Worm (Caenorhabditis elegans) whole organism, L4 larva: ENCODE measurements around the gene ceh-36.

Experiments
- D1046.2 ChIP-seq: fragments of 200-800 bp; sonication (Bioruptor generic); IDR thresholded peaks from 2 replicates; pipeline ENCODE4 v1.3.6; 2022; ENCODE audit warnings: missing genetic modification characterization, missing compliant biosample characterization
- F10B5.3 ChIP-seq: sonication (generic microtip); optimal IDR thresholded peaks from 2 replicates; lab custom pipeline; 2016; ENCODE audit warnings: mild to moderate bottlenecking, missing genetic modification characterization, missing compliant biosample characterization
- F26F4.8 ChIP-seq: fragments of 200-800 bp; sonication (Bioruptor generic); conservative IDR thresholded peaks from 2 replicates; pipeline ENCODE4 v1.3.6; 2022; ENCODE audit warnings: missing genetic modification characterization, missing compliant biosample characterization
- F37D6.2 ChIP-seq: sonication (generic microtip); optimal IDR thresholded peaks from 2 replicates; lab custom pipeline; 2016; ENCODE audit warnings: mild to moderate bottlenecking, missing genetic modification characterization, missing compliant biosample characterization
- F44E2.7 ChIP-seq: fragments of 200-800 bp; sonication (Bioruptor generic); IDR thresholded peaks from 2 replicates; pipeline ENCODE4 v2.1.2; 2022; ENCODE audit warnings: missing genetic modification characterization, missing compliant biosample characterization
- R02D3.7 ChIP-seq: fragments of 150-350 bp; sonication (generic microtip); optimal IDR thresholded peaks from 3 replicates; lab custom pipeline; 2014; ENCODE audit warnings: missing biosample characterization, missing genetic modification characterization
- T20F7.1 ChIP-seq: fragments of 200-800 bp; sonication (Bioruptor generic); optimal IDR thresholded peaks from 2 replicates; lab custom pipeline; 2018; ENCODE audit warnings: mild to moderate bottlenecking, missing genetic modification characterization, missing compliant biosample characterization
- T26A8.4 ChIP-seq: fragments of 200-800 bp; sonication (Bioruptor generic); IDR thresholded peaks from 2 replicates; pipeline ENCODE4 v1.3.6; 2022; ENCODE audit warnings: missing genetic modification characterization, missing compliant biosample characterization
- Y5F2A.4 ChIP-seq: fragments of 200-800 bp; sonication (Bioruptor generic); optimal IDR thresholded peaks from 2 replicates; lab custom pipeline; 2018; ENCODE audit warnings: mild to moderate bottlenecking, missing genetic modification characterization, missing compliant biosample characterization
- ZK546.5 ChIP-seq, 2 experiments: sonication (generic microtip); optimal IDR thresholded peaks; 2 replicates each; lab custom pipeline; 2017; ENCODE audit warnings: missing biosample characterization in 2 of 2, missing genetic modification characterization in 2 of 2
- arid-1 ChIP-seq: fragments of 200-800 bp; sonication (Bioruptor generic); conservative IDR thresholded peaks from 2 replicates; pipeline ENCODE4 v1.3.6; 2022; ENCODE audit warnings: missing genetic modification reagents, missing genetic modification characterization, missing compliant biosample characterization
- ceh-28 ChIP-seq: fragments of 150-350 bp; optimal IDR thresholded peaks from 2 replicates; lab custom pipeline; 2014; ENCODE audit warnings: missing biosample characterization, missing genetic modification reagents, missing genetic modification characterization
- ceh-44 ChIP-seq: fragments of 200-800 bp; sonication (Bioruptor generic); IDR thresholded peaks from 2 replicates; pipeline ENCODE4 v1.3.6; 2022; ENCODE audit warnings: missing genetic modification reagents, missing genetic modification characterization, missing compliant biosample characterization
- ceh-82 ChIP-seq: sonication (generic microtip); optimal IDR thresholded peaks from 2 replicates; lab custom pipeline; 2017; ENCODE audit warnings: missing biosample characterization, missing genetic modification characterization
- daf-16 ChIP-seq, 3 experiments: sonication (generic microtip); optimal IDR thresholded peaks; 2 replicates each; lab custom pipeline; 2016 to 2017; ENCODE audit warnings: missing genetic modification characterization in 3 of 3, missing genetic modification reagents in 3 of 3, mild to moderate bottlenecking in 2 of 3, missing compliant biosample characterization in 2 of 3, missing biosample characterization in 1 of 3, moderate library complexity in 1 of 3
- dmd-6 ChIP-seq: fragments of 200-800 bp; sonication (Bioruptor generic); IDR thresholded peaks from 2 replicates; pipeline ENCODE4 v1.3.6; 2022; ENCODE audit warnings: missing genetic modification reagents, missing genetic modification characterization, missing compliant biosample characterization
- dmd-8 ChIP-seq: fragments of 200-800 bp; sonication (Bioruptor generic); IDR thresholded peaks from 2 replicates; pipeline ENCODE4 v1.3.6; 2022; ENCODE audit warnings: missing genetic modification characterization, missing compliant biosample characterization
- dpl-1 ChIP-seq: fragments of 150-350 bp; optimal IDR thresholded peaks from 2 replicates; lab custom pipeline; 2014; ENCODE audit warnings: missing biosample characterization, missing genetic modification reagents, missing genetic modification characterization
- duxl-1 ChIP-seq: sonication (generic microtip); optimal IDR thresholded peaks from 2 replicates; lab custom pipeline; 2016; ENCODE audit warnings: mild to moderate bottlenecking, missing genetic modification characterization, moderate library complexity, missing compliant biosample characterization; ENCODE audit not compliant: poor library complexity
- dve-1 ChIP-seq: sonication (generic microtip); optimal IDR thresholded peaks from 2 replicates; lab custom pipeline; 2017; ENCODE audit warnings: antibody characterized with exemption, mild to moderate bottlenecking, missing genetic modification characterization, missing compliant biosample characterization; ENCODE audit not compliant: insufficient read depth
- egl-43 ChIP-seq: fragments of 200-800 bp; sonication (Bioruptor generic); IDR thresholded peaks from 2 replicates; pipeline ENCODE4 v1.3.6; 2022; ENCODE audit warnings: missing genetic modification reagents, missing genetic modification characterization, missing compliant biosample characterization
- fos-1 ChIP-seq: fragments of 150-350 bp; optimal IDR thresholded peaks from 2 replicates; lab custom pipeline; 2014; ENCODE audit warnings: missing biosample characterization, missing genetic modification characterization
- jun-1 ChIP-seq: fragments of 150-350 bp; optimal IDR thresholded peaks from 2 replicates; lab custom pipeline; 2014; ENCODE audit warnings: missing biosample characterization, missing genetic modification reagents, missing genetic modification characterization
- lin-1 ChIP-seq: fragments of 200-800 bp; sonication (Bioruptor generic); IDR thresholded peaks from 2 replicates; pipeline ENCODE4 v1.3.6; 2022; ENCODE audit warnings: missing genetic modification reagents, missing genetic modification characterization, missing compliant biosample characterization
- lin-13 ChIP-seq: fragments of 150-350 bp; optimal IDR thresholded peaks from 2 replicates; lab custom pipeline; 2014; ENCODE audit warnings: missing biosample characterization, missing genetic modification reagents, missing genetic modification characterization
- lin-38 ChIP-seq: fragments of 200-800 bp; sonication (Bioruptor generic); IDR thresholded peaks from 2 replicates; pipeline ENCODE4 v1.3.6; 2022; ENCODE audit warnings: missing genetic modification reagents, missing genetic modification characterization, missing compliant biosample characterization
- lsy-2 ChIP-seq, 2 experiments: fragments of 150-350 bp in 1 of 2; sonication (generic microtip) in 1 of 2; optimal IDR thresholded peaks; 2 replicates each; lab custom pipeline; 2014 to 2017; ENCODE audit warnings: missing biosample characterization in 2 of 2, missing genetic modification characterization in 2 of 2
- madf-9 ChIP-seq: fragments of 200-800 bp; sonication (Bioruptor generic); conservative IDR thresholded peaks from 2 replicates; pipeline ENCODE4 v1.3.6; 2022; ENCODE audit warnings: missing genetic modification reagents, missing genetic modification characterization, missing compliant biosample characterization
- mes-2 ChIP-seq: sonication (generic microtip); optimal IDR thresholded peaks from 2 replicates; lab custom pipeline; 2016; ENCODE audit warnings: missing genotype, mild to moderate bottlenecking, missing genetic modification characterization, missing compliant biosample characterization; ENCODE audit not compliant: poor library complexity, severe bottlenecking
- nhr-102 ChIP-seq: sonication (generic microtip); optimal IDR thresholded peaks from 2 replicates; lab custom pipeline; 2016; ENCODE audit warnings: mild to moderate bottlenecking, missing genetic modification characterization, moderate library complexity, missing compliant biosample characterization
- nhr-111 ChIP-seq: fragments of 200-800 bp; sonication (Bioruptor generic); optimal IDR thresholded peaks from 2 replicates; lab custom pipeline; 2018; ENCODE audit warnings: mild to moderate bottlenecking, missing genetic modification characterization, missing compliant biosample characterization
- nhr-28 ChIP-seq: fragments of 150-350 bp; optimal IDR thresholded peaks from 2 replicates; lab custom pipeline; 2014; ENCODE audit warnings: missing biosample characterization, missing genetic modification characterization
- nhr-41 ChIP-seq: fragments of 200-800 bp; sonication (Bioruptor generic); IDR thresholded peaks from 2 replicates; pipeline ENCODE4 v1.3.6; 2022; ENCODE audit warnings: missing genetic modification reagents, missing genetic modification characterization, missing compliant biosample characterization
- nhr-76 ChIP-seq: fragments of 150-350 bp; optimal IDR thresholded peaks from 2 replicates; lab custom pipeline; 2014; ENCODE audit warnings: missing biosample characterization, missing genetic modification characterization
- nhr-77 ChIP-seq: fragments of 150-350 bp; optimal IDR thresholded peaks from 2 replicates; lab custom pipeline; 2014; ENCODE audit warnings: missing biosample characterization, missing genetic modification characterization
- php-3 ChIP-seq: fragments of 200-800 bp; sonication (Bioruptor generic); IDR thresholded peaks from 2 replicates; pipeline ENCODE4 v1.3.6; 2022; ENCODE audit warnings: missing genetic modification reagents, missing genetic modification characterization, missing compliant biosample characterization
- pqm-1 ChIP-seq: sonication (generic microtip); optimal IDR thresholded peaks from 2 replicates; lab custom pipeline; 2017; ENCODE audit warnings: missing biosample characterization, missing genetic modification characterization
- rbr-2 ChIP-seq: sonication (generic microtip); optimal IDR thresholded peaks from 2 replicates; lab custom pipeline; 2016; ENCODE audit warnings: missing genotype, missing genetic modification characterization, missing compliant biosample characterization
- saeg-2 ChIP-seq: fragments of 200-800 bp; sonication (Bioruptor generic); IDR thresholded peaks from 2 replicates; pipeline ENCODE4 v1.3.6; 2022; ENCODE audit warnings: missing genetic modification reagents, missing genetic modification characterization, missing compliant biosample characterization
- set-16 ChIP-seq: fragments of 200-800 bp; sonication (Bioruptor generic); IDR thresholded peaks from 2 replicates; pipeline ENCODE4 v1.3.6; 2022; ENCODE audit warnings: missing genetic modification reagents, missing genetic modification characterization, missing compliant biosample characterization
- skn-1 ChIP-seq: fragments of 150-350 bp; optimal IDR thresholded peaks from 2 replicates; lab custom pipeline; 2014; ENCODE audit warnings: missing biosample characterization, missing genetic modification characterization
- snpc-4 ChIP-seq: fragments of 150-350 bp; optimal IDR thresholded peaks from 2 replicates; lab custom pipeline; 2014; ENCODE audit warnings: missing biosample characterization, missing genetic modification characterization
- spr-1 ChIP-seq: sonication (generic microtip); optimal IDR thresholded peaks from 2 replicates; lab custom pipeline; 2016; ENCODE audit warnings: mild to moderate bottlenecking, missing genetic modification characterization, missing compliant biosample characterization
- tra-1 ChIP-seq: fragments of 200-800 bp; sonication (Bioruptor generic); IDR thresholded peaks from 2 replicates; pipeline ENCODE4 v1.3.6; 2022; ENCODE audit warnings: missing genetic modification reagents, missing genetic modification characterization, missing compliant biosample characterization
- unc-39 ChIP-seq: sonication (generic microtip); optimal IDR thresholded peaks from 2 replicates; lab custom pipeline; 2017; ENCODE audit warnings: missing biosample characterization, missing genetic modification characterization
- vab-7 ChIP-seq: fragments of 200-800 bp; sonication (Bioruptor generic); IDR thresholded peaks from 2 replicates; pipeline ENCODE4 v1.3.6; 2022; ENCODE audit warnings: missing genetic modification reagents, missing genetic modification characterization, missing compliant biosample characterization
- zfp-2 ChIP-seq: sonication (generic microtip); optimal IDR thresholded peaks from 2 replicates; lab custom pipeline; 2016; ENCODE audit warnings: mild to moderate bottlenecking, missing genetic modification characterization, missing compliant biosample characterization
- zfp-3 ChIP-seq: fragments of 200-800 bp; sonication (Bioruptor generic); conservative IDR thresholded peaks from 2 replicates; pipeline ENCODE4 v1.3.6; 2022; ENCODE audit warnings: missing genetic modification reagents, missing genetic modification characterization, missing compliant biosample characterization
- zip-11 ChIP-seq: fragments of 200-800 bp; sonication (Bioruptor generic); IDR thresholded peaks from 2 replicates; pipeline ENCODE4 v1.3.6; 2022; ENCODE audit warnings: missing genetic modification characterization, missing compliant biosample characterization
- zip-2 ChIP-seq: fragments of 150-350 bp; optimal IDR thresholded peaks from 2 replicates; lab custom pipeline; 2014; ENCODE audit warnings: missing biosample characterization, missing genetic modification characterization
- ztf-11 ChIP-seq: fragments of 150-350 bp; optimal IDR thresholded peaks from 2 replicates; lab custom pipeline; 2014; ENCODE audit warnings: missing biosample characterization, missing genetic modification characterization

ceh-36 gene

ce11 chrX:14134883-14135282 lies 51.5 kb downstream of the ceh-36 start:
- TF ChIP-seq ztf-11 (tag; lab: Kevin White, UChicago) (no peak), snpc-4 (tag; lab: Kevin White, UChicago) (no peak), zip-2 (tag; lab: Kevin White, UChicago) (no peak), ceh-28 (tag; lab: Kevin White, UChicago) (no peak), ZK546.5 (tag; optimal IDR thresholded peaks at IDR 0.05; lab: Kevin White, UChicago) (no peak), dmd-6 (peak; percentile 39), nhr-41 (GFP tag; lab: Robert Waterston, UW) (no peak), zfp-2 (tag; lab: Kevin White, UChicago) (no peak), unc-39 (no peak), D1046.2 (GFP tag; lab: Robert Waterston, UW) (0 out of 2 replicates have a peak, but pooled peaks have one; percentile 10), set-16 (GFP tag; lab: Robert Waterston, UW) (no peak), zip-11 (GFP tag; lab: Robert Waterston, UW) (no peak), daf-16 (GFP tag; optimal IDR thresholded peaks at IDR 0.05; lab: Kevin White, UChicago) (peak in 1 of 2 experiments; percentile 29), daf-16 (tag; optimal IDR thresholded peaks at IDR 0.05; lab: Kevin White, UChicago) (peak; percentile 51), lsy-2 (tag; optimal IDR thresholded peaks at IDR 0.05; lab: Kevin White, UChicago) (no peak), dpl-1 (GFP tag; lab: Kevin White, UChicago) (no peak), T26A8.4 (peak; percentile 47; the same call in 1 of the 2 replicates), F26F4.8 (GFP tag; lab: Robert Waterston, UW) (no peak), egl-43 (GFP tag; lab: Robert Waterston, UW) (peak; percentile 71; the same call in 1 of the 2 replicates), php-3 (GFP tag; lab: Robert Waterston, UW) (no peak), nhr-77 (tag; lab: Kevin White, UChicago) (no peak), F37D6.2 (tag; lab: Kevin White, UChicago) (no peak), mes-2 (peak; percentile 54), F44E2.7 (no peak), skn-1 (tag; lab: Kevin White, UChicago) (no peak), fos-1 (tag; lab: Kevin White, UChicago) (no peak), spr-1 (tag; lab: Kevin White, UChicago) (no peak), nhr-28 (tag; lab: Kevin White, UChicago) (no peak), lin-38 (GFP tag; lab: Robert Waterston, UW) (peak; percentile 60), ceh-82 (no peak), T20F7.1 (no peak), saeg-2 (GFP tag; lab: Robert Waterston, UW) (no peak), madf-9 (GFP tag; lab: Robert Waterston, UW) (no peak), dve-1 (tag; lab: Kevin White, UChicago) (peak; percentile 49), pqm-1 (tag; lab: Kevin White, UChicago) (no peak), jun-1 (no peak), arid-1 (0 out of 2 replicates have a peak, but pooled peaks have one; percentile 31), lin-13 (GFP tag; lab: Kevin White, UChicago) (no peak), lin-1 (GFP tag; lab: Robert Waterston, UW) (peak; percentile 74; the same call in 1 of the 2 replicates), F10B5.3 (no peak), zfp-3 (no peak), vab-7 (GFP tag; lab: Robert Waterston, UW) (peak; percentile 68; the same call in 1 of the 2 replicates), rbr-2 (no peak), nhr-102 (tag; lab: Kevin White, UChicago) (no peak), Y5F2A.4 (GFP tag; lab: Kevin White, UChicago) (no peak), ceh-44 (GFP tag; lab: Robert Waterston, UW) (no peak; the same call in 1 of the 2 replicates), nhr-111 (no peak), dmd-8 (GFP tag; lab: Robert Waterston, UW) (peak; percentile 65; the same call in 1 of the 2 replicates), duxl-1 (tag; lab: Kevin White, UChicago) (peak; percentile 39), tra-1 (peak; percentile 42; the same call in 1 of the 2 replicates), nhr-76 (tag; lab: Kevin White, UChicago) (no peak), R02D3.7 (tag; lab: Kevin White, UChicago) (no peak)
